Fruit fly (Drosophila melanogaster) whole organism, embryonic: ENCODE data around the gene Snx21.

Experiments used
- Atf3 ChIP-seq: fragments of 200-800 bp; sonication (Bioruptor generic); optimal IDR thresholded peaks from 3 replicates; lab custom pipeline; 2016; ENCODE audit warnings: missing biosample characterization, missing genetic modification characterization
- CG10366 ChIP-seq: fragments of 200-800 bp; sonication (Bioruptor generic); IDR thresholded peaks from 2 replicates; pipeline ENCODE4 v1.3.6; 2022; ENCODE audit warnings: missing biosample characterization, missing genetic modification characterization
- CG11696 ChIP-seq: fragments of 200-800 bp; sonication (Bioruptor generic); IDR thresholded peaks from 2 replicates; pipeline ENCODE4 v1.3.6; 2022; ENCODE audit warnings: missing biosample characterization, missing genetic modification characterization
- CG13624 ChIP-seq: fragments of 200-800 bp; sonication (Bioruptor generic); optimal IDR thresholded peaks from 2 replicates; lab custom pipeline; 2016; ENCODE audit warnings: missing biosample characterization, missing genetic modification characterization
- CG15073 ChIP-seq: fragments of 200-800 bp; sonication (Bioruptor generic); optimal IDR thresholded peaks from 2 replicates; lab custom pipeline; 2016; ENCODE audit warnings: missing biosample characterization, missing genetic modification characterization
- CG1529 ChIP-seq: fragments of 200-800 bp; sonication (Bioruptor generic); optimal IDR thresholded peaks from 3 replicates; lab custom pipeline; 2018; ENCODE audit warnings: missing biosample characterization, missing genetic modification characterization
- CG16815 ChIP-seq: fragments of 200-800 bp; sonication (Bioruptor generic); optimal IDR thresholded peaks from 3 replicates; lab custom pipeline; 2017; ENCODE audit warnings: missing biosample characterization, mild to moderate bottlenecking, missing genetic modification characterization
- CG17802 ChIP-seq: fragments of 200-800 bp; sonication (Bioruptor generic); optimal IDR thresholded peaks from 2 replicates; lab custom pipeline; 2018; ENCODE audit warnings: missing biosample characterization, mild to moderate bottlenecking, missing genetic modification characterization, moderate library complexity
- CG17912 ChIP-seq: fragments of 200-800 bp; sonication (Bioruptor generic); optimal IDR thresholded peaks from 2 replicates; lab custom pipeline; 2018; ENCODE audit warnings: missing biosample characterization, mild to moderate bottlenecking, missing genetic modification characterization
- CG34224 ChIP-seq: fragments of 200-800 bp; sonication (Bioruptor generic); IDR thresholded peaks from 3 replicates; pipeline ENCODE4 v1.3.6; 2022; ENCODE audit warnings: missing biosample characterization, missing genetic modification characterization; ENCODE audit not compliant: partially characterized antibody
- CG3838 ChIP-seq: fragments of 200-800 bp; sonication (Bioruptor generic); optimal IDR thresholded peaks from 3 replicates; lab custom pipeline; 2016; ENCODE audit warnings: missing biosample characterization, missing genetic modification characterization
- CG6765 ChIP-seq: fragments of 200-800 bp; sonication (Bioruptor generic); optimal IDR thresholded peaks from 3 replicates; lab custom pipeline; 2017; ENCODE audit warnings: missing biosample characterization, mild to moderate bottlenecking, missing genetic modification characterization
- CG7357 ChIP-seq: fragments of 200-800 bp; sonication (Bioruptor generic); IDR thresholded peaks from 3 replicates; pipeline ENCODE4 v1.3.6; 2022; ENCODE audit warnings: missing biosample characterization, missing genetic modification characterization
- CG7556 ChIP-seq: fragments of 200-800 bp; sonication (Bioruptor generic); optimal IDR thresholded peaks from 2 replicates; lab custom pipeline; 2017; ENCODE audit warnings: missing biosample characterization, mild to moderate bottlenecking, missing genetic modification characterization
- CG7839 ChIP-seq: fragments of 200-800 bp; sonication (Bioruptor generic); optimal IDR thresholded peaks from 3 replicates; lab custom pipeline; 2018; ENCODE audit warnings: missing biosample characterization, mild to moderate bottlenecking, missing genetic modification characterization, moderate library complexity
- CG8089 ChIP-seq: fragments of 200-800 bp; sonication (Bioruptor generic); optimal IDR thresholded peaks from 3 replicates; lab custom pipeline; 2016; ENCODE audit warnings: missing biosample characterization, missing genetic modification characterization
- D19A ChIP-seq: fragments of 200-800 bp; optimal IDR thresholded peaks from 3 replicates; lab custom pipeline; 2019; ENCODE audit warnings: missing biosample characterization, mild to moderate bottlenecking, missing genetic modification characterization, moderate library complexity
- Ets65A ChIP-seq: fragments of 200-800 bp; sonication (Bioruptor generic); peaks from one replicate; lab custom pipeline; 2016; ENCODE audit warnings: missing biosample characterization, missing genetic modification characterization
- Fer3 ChIP-seq: fragments of 200-800 bp; sonication (Bioruptor generic); optimal IDR thresholded peaks from 2 replicates; lab custom pipeline; 2018; ENCODE audit warnings: missing biosample characterization, mild to moderate bottlenecking, missing genetic modification characterization, moderate library complexity
- Gug ChIP-seq: fragments of 200-800 bp; sonication (Bioruptor generic); IDR thresholded peaks from 4 replicates; pipeline ENCODE4 v1.3.6; 2022; ENCODE audit warnings: missing biosample characterization, missing genetic modification characterization
- HLHmδ ChIP-seq: fragments of 200-800 bp; sonication (Bioruptor generic); optimal IDR thresholded peaks from 2 replicates; lab custom pipeline; 2018; ENCODE audit warnings: missing biosample characterization, mild to moderate bottlenecking, missing genetic modification characterization, moderate library complexity
- HmgD ChIP-seq: fragments of 200-800 bp; sonication (Bioruptor generic); optimal IDR thresholded peaks from 3 replicates; lab custom pipeline; 2016; ENCODE audit warnings: missing biosample characterization, missing genetic modification characterization
- Lhr ChIP-seq: fragments of 200-800 bp; sonication (Bioruptor generic); optimal IDR thresholded peaks from 3 replicates; lab custom pipeline; 2017; ENCODE audit warnings: mild to moderate bottlenecking, missing biosample characterization, missing genetic modification reagents, missing genetic modification characterization
- Mes4 ChIP-seq: fragments of 200-800 bp; sonication (Bioruptor generic); optimal IDR thresholded peaks from 2 replicates; lab custom pipeline; 2016; ENCODE audit warnings: missing biosample characterization, missing genetic modification characterization
- NC2α ChIP-seq: fragments of 200-800 bp; sonication (Bioruptor generic); optimal IDR thresholded peaks from 2 replicates; lab custom pipeline; 2016; ENCODE audit warnings: missing biosample characterization, missing genetic modification characterization
- Nf-YB ChIP-seq: fragments of 200-800 bp; sonication (Bioruptor generic); optimal IDR thresholded peaks from 3 replicates; lab custom pipeline; 2019; ENCODE audit warnings: missing biosample characterization, mild to moderate bottlenecking, missing genetic modification characterization, moderate library complexity
- Oli ChIP-seq: fragments of 200-800 bp; sonication (Bioruptor generic); optimal IDR thresholded peaks from 2 replicates; lab custom pipeline; 2018; ENCODE audit warnings: missing biosample characterization, mild to moderate bottlenecking, missing genetic modification characterization, moderate library complexity
- Sry-δ ChIP-seq: fragments of 200-800 bp; sonication (Bioruptor generic); optimal IDR thresholded peaks from 2 replicates; lab custom pipeline; 2016; ENCODE audit warnings: missing biosample characterization, missing genetic modification characterization
- Xbp1 ChIP-seq: fragments of 200-800 bp; sonication (Bioruptor generic); optimal IDR thresholded peaks from 3 replicates; lab custom pipeline; 2016; ENCODE audit warnings: missing biosample characterization, mild to moderate bottlenecking, missing genetic modification characterization
- ap ChIP-seq: fragments of 200-800 bp; sonication (Bioruptor generic); IDR thresholded peaks from 2 replicates; pipeline ENCODE4 v1.3.6; 2022; ENCODE audit warnings: missing biosample characterization, missing genetic modification characterization
- az2 ChIP-seq: fragments of 200-800 bp; sonication (Bioruptor generic); optimal IDR thresholded peaks from 3 replicates; lab custom pipeline; 2016; ENCODE audit warnings: missing biosample characterization, missing genetic modification characterization
- bowl ChIP-seq: fragments of 200-800 bp; sonication (Bioruptor generic); IDR thresholded peaks from 2 replicates; pipeline ENCODE4 v1.3.6; 2022; ENCODE audit warnings: missing biosample characterization, missing genetic modification characterization
- chn ChIP-seq: fragments of 200-800 bp; sonication (Bioruptor generic); optimal IDR thresholded peaks from 2 replicates; lab custom pipeline; 2016; ENCODE audit warnings: missing biosample characterization, missing genetic modification characterization
- dimm ChIP-seq: fragments of 200-800 bp; sonication (Bioruptor generic); IDR thresholded peaks from 2 replicates; pipeline ENCODE4 v1.3.6; 2022; ENCODE audit warnings: missing biosample characterization, missing genetic modification characterization
- gro ChIP-seq: fragments of 200-800 bp; sonication (Bioruptor generic); optimal IDR thresholded peaks from 2 replicates; lab custom pipeline; 2016; ENCODE audit warnings: missing biosample characterization, missing genetic modification characterization
- ind ChIP-seq: fragments of 200-800 bp; sonication (Bioruptor generic); optimal IDR thresholded peaks from 3 replicates; lab custom pipeline; 2016; ENCODE audit warnings: missing biosample characterization, missing genetic modification characterization
- jumu ChIP-seq: fragments of 200-800 bp; sonication (Bioruptor generic); optimal IDR thresholded peaks from 3 replicates; lab custom pipeline; 2016; ENCODE audit warnings: missing biosample characterization, missing genetic modification characterization
- kah ChIP-seq: fragments of 200-800 bp; sonication (Bioruptor generic); optimal IDR thresholded peaks from 2 replicates; lab custom pipeline; 2018; ENCODE audit warnings: missing biosample characterization, mild to moderate bottlenecking, missing genetic modification characterization
- knrl ChIP-seq: fragments of 200-800 bp; sonication (Bioruptor generic); IDR thresholded peaks from 3 replicates; pipeline ENCODE4 v1.3.6; 2022; ENCODE audit warnings: missing biosample characterization, missing genetic modification characterization; ENCODE audit not compliant: partially characterized antibody
- mirr ChIP-seq: fragments of 200-800 bp; sonication (Bioruptor generic); optimal IDR thresholded peaks from 3 replicates; lab custom pipeline; 2018; ENCODE audit warnings: missing biosample characterization, mild to moderate bottlenecking, missing genetic modification characterization
- org-1 ChIP-seq: fragments of 200-800 bp; sonication (Bioruptor generic); optimal IDR thresholded peaks from 2 replicates; lab custom pipeline; 2017; ENCODE audit warnings: missing biosample characterization, missing genetic modification characterization
- peb ChIP-seq: fragments of 200-800 bp; sonication (Bioruptor generic); IDR thresholded peaks from 2 replicates; pipeline ENCODE4 v1.3.6; 2022; ENCODE audit warnings: missing biosample characterization, missing genetic modification characterization
- pum ChIP-seq: fragments of 200-800 bp; sonication (Bioruptor generic); optimal IDR thresholded peaks from 2 replicates; lab custom pipeline; 2016; ENCODE audit warnings: missing biosample characterization, missing genetic modification characterization
- pzg ChIP-seq: fragments of 200-800 bp; sonication (Bioruptor generic); optimal IDR thresholded peaks from 3 replicates; lab custom pipeline; 2018; ENCODE audit warnings: missing biosample characterization, mild to moderate bottlenecking, missing genetic modification characterization, moderate library complexity
- shn ChIP-seq: fragments of 200-800 bp; sonication (Bioruptor generic); optimal IDR thresholded peaks from 3 replicates; lab custom pipeline; 2016; ENCODE audit warnings: missing biosample characterization, missing genetic modification characterization
- stwl ChIP-seq: fragments of 200-800 bp; sonication (Bioruptor generic); optimal IDR thresholded peaks from 3 replicates; lab custom pipeline; 2018; ENCODE audit warnings: missing biosample characterization, mild to moderate bottlenecking, missing genetic modification characterization, moderate library complexity
- vfl ChIP-seq: fragments of 200-800 bp; sonication (Bioruptor generic); optimal IDR thresholded peaks from 2 replicates; lab custom pipeline; 2016; ENCODE audit warnings: missing biosample characterization, missing genetic modification characterization
- wdn ChIP-seq: fragments of 200-800 bp; sonication (Bioruptor generic); IDR thresholded peaks from 2 replicates; pipeline ENCODE4 v1.3.6; 2022; ENCODE audit warnings: missing biosample characterization, missing genetic modification characterization
- wor ChIP-seq: fragments of 200-800 bp; sonication (Bioruptor generic); IDR thresholded peaks from 2 replicates; pipeline ENCODE4 v1.3.6; 2022; ENCODE audit warnings: missing biosample characterization, missing genetic modification characterization
- zfh1 ChIP-seq: fragments of 200-800 bp; sonication (Bioruptor generic); IDR thresholded peaks from 3 replicates; pipeline ENCODE4 v1.3.6; 2022; ENCODE audit warnings: missing biosample characterization, missing genetic modification characterization

Snx21 gene

DNA sequence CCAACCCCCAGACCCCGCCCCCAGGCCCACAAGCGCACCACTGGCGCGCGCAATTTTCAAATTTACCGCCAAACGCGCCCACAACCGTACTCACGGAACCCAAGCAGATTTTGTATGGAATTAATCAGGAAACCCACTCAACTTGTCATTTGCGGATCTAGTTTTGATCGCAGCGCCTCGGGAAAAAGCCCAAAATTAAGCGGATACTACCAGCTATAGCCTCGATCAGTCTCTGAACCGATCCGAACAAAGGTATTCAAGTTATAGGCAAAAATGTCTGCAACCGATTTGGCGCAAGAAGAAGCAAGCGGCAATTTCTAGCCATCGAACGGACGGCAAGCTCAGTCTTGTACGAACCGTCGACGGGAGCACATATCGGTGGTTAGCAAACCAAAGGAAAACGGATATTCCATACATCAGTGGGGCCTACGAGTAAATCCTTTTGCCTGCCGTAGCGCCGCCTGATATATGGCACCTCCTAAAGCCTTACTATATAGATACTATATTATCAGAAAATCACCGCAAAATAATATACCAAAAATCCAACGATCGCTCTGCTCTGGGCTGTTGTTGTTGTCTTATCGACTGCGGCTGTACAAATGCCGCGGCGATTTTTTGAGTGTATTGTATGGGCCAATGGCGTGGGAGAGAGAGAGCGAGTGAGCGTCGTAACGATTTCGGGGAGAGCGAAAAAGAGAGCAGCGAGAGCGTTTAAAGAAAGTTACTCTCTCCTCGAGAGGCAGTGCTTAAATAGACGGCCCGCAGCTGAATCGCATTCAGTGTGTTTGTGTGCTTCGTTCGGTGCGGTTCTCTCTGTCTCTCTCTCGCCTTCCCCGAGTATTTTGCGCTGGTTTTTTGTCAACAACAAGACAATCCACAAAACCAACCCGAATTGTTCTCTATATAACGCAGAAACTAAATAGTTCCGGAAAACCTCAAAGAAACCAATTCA, 12.7 kb downstream of the Snx21 start, which contains the start of gene Pgk (continued):
- TF ChIP-seq bowl (GFP tag; lab: Robert Waterston, UW) (no peak), Atf3 (GFP tag; lab: Kevin White, UChicago) (no peak), CG17912 (GFP tag; lab: Kevin White, UChicago) (no peak), Gug (GFP tag; lab: Robert Waterston, UW) (peak; percentile 1; the same call in 1 of the 4 replicates), CG15073 (no peak), Fer3 (tag; lab: Kevin White, UChicago) (peak; percentile 45), Nf-YB (GFP tag; lab: Kevin White, UChicago) (peak; percentile 89), Lhr (GFP tag; lab: Kevin White, UChicago) (no peak), NC2α (peak; percentile 78), CG11696 (GFP tag; lab: Robert Waterston, UW) (no peak), chn (GFP tag; lab: Kevin White, UChicago) (no peak), dimm (GFP tag; lab: Robert Waterston, UW) (no peak), CG10366 (no peak), jumu (peak; percentile 80), CG3838 (peak; percentile 5), org-1 (GFP tag; lab: Kevin White, UChicago) (peak; percentile 20), CG7839 (peak; percentile 30), CG7357 (GFP tag; lab: Robert Waterston, UW) (no peak), Mes4 (peak; percentile 50), az2 (no peak), vfl (GFP tag; lab: Kevin White, UChicago) (no peak), CG1529 (GFP tag; lab: Kevin White, UChicago) (peak; percentile 38), CG17802 (tag; lab: Kevin White, UChicago) (no peak), wdn (GFP tag; lab: Robert Waterston, UW) (no peak), pzg (GFP tag; lab: Kevin White, UChicago) (peak; percentile 32), knrl (GFP tag; lab: Robert Waterston, UW) (no peak), CG34224 (GFP tag; lab: Robert Waterston, UW) (no peak), CG16815 (GFP tag; lab: Kevin White, UChicago) (no peak), CG6765 (GFP tag; lab: Kevin White, UChicago) (peak; percentile 78), Ets65A (GFP tag; lab: Kevin White, UChicago) (peak; percentile 94), Oli (tag; lab: Kevin White, UChicago) (peak; percentile 38), CG8089 (GFP tag; lab: Kevin White, UChicago) (peak; percentile 40), shn (GFP tag; lab: Kevin White, UChicago) (no peak), D19A (tag; lab: Kevin White, UChicago) (peak; percentile 32), mirr (no peak), peb (no peak), ind (GFP tag; lab: Kevin White, UChicago) (no peak), Sry-δ (GFP tag; lab: Kevin White, UChicago) (no peak), stwl (tag; lab: Kevin White, UChicago) (no peak), CG13624 (GFP tag; lab: Kevin White, UChicago) (no peak), CG7556 (peak; percentile 41), wor (no peak), kah (GFP tag; lab: Kevin White, UChicago) (peak; percentile 39), ap (GFP tag; lab: Robert Waterston, UW) (no peak), Xbp1 (GFP tag; lab: Kevin White, UChicago) (peak; percentile 30), HLHmδ (GFP tag; lab: Kevin White, UChicago) (peak; percentile 88), HmgD (GFP tag; lab: Kevin White, UChicago) (peak; percentile 36), gro (peak; percentile 78), pum (GFP tag; lab: Kevin White, UChicago) (no peak), zfh1 (GFP tag; lab: Robert Waterston, UW) (no peak)
